Worm (Caenorhabditis elegans): Measurements from ENCODE around the gene nhr-138.
"Not testable (repeated sequence)": the region's sequence is repeated elsewhere in the genome, so short reads cannot be mapped to it uniquely, and the experiment has no call there.

The nhr-138 gene

DNA sequence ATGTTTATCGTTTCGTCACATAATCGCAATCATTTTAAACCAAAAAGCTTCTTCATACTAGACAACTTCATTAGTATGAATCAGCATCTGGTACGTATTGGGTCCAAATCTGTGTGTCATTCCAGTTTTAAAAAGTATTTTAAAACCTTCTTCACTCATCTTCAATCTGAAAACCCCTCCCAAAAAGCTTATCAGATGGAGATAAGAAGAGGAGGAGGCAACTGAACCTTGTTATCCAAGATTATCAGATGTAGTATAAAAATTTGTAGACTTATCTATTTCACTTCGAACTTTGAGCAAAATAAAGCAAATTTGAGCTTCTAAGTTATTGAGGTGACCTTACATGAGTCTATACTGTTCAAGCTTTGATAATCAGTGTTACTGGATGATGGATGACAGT lies 15.2 kb upstream of the nhr-138 start, which contains the start of gene nhr-38:
Gene nhr-38, plus strand, starts transcription at position 301 of the 400 bp plus-strand sequence.
- TF ChIP-seq unc-62 (GFP tag; optimal IDR thresholded peaks at IDR 0.05), result no peak

DNA sequence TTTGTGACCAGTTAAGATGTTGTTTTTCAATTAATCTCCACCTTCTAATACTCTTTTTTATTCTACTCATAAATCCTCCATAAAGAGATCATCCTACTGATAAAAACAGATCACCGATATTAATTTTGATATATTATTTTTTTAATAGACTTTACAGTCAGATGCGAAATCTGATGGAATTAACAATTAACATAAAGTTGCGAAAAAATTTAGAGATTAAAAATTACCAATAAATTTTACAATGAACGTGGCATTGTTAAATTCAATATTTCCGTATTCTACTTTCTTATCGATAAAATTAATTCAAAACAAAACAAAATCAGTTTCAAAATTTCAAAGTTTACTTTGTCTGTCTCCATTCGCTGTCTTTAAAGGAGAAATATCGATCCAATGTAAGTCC lies 12.3 kb upstream of the nhr-138 start, which contains the start of gene K01H12.4:
Gene K01H12.4, plus strand, starts transcription at position 301 of the 400 bp plus-strand sequence.
- TF ChIP-seq unc-62 (GFP tag; optimal IDR thresholded peaks at IDR 0.05), result no peak

DNA sequence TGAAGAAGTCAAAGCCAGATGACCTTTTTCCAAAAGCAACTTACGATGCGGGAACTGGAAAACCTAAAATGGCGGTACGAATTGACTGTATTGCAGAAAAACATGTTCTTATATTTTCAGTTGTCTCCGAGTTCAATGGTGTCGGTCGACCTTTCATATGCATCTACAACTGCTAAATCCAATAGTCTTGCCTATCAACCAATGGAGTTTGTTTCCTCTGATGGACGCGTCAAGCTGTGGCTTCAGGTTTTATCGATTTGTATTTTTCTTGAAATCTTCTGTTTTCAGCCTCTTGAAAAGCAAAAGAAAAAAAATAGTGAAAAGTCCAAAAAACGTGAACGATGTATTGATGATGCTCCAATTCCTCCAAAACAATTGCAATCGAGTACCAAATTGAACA lies 10.8 kb upstream of the nhr-138 start:
- no peak for TF ChIP-seq unc-62 (GFP tag; optimal IDR thresholded peaks at IDR 0.05)

DNA sequence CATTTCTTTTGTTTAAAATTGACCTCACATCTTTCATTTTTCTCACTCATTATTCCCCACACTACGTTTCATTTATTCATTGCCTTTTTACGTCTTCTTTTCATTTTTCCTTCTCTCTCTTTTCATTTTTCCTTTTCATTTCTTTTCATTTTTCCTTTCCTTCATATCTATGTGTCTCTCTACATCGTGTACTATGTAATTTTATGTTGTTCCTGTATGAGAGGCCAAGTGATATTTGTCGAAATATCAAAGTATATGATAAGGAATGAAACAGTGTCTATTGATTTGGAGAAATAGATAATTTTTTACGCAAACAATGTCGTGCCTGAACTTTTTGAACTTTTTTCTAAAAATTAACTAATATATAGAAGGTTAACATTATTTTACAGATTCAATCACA lies 8.6 kb upstream of the nhr-138 start:
- TF ChIP-seq unc-62 (GFP tag; optimal IDR thresholded peaks at IDR 0.05), result no peak

DNA sequence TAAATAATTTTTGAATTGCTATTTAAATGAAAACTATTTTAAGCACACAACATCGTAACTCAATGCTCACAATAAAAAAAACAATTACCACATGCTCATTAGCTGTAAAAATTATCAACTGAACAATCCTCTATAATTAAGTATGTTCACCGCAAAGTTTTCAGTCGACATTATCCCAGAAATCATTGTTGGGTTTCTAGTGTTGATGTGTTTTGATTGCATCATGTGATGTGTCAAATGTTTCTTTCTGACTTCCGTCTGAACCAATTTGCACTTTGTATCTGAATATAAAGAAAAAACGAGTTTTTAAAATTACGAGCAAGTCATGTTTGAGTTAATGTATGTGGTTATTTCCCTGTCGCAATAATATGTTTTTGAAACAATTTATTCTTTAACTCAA lies 7.2 kb upstream of the nhr-138 start:
- TF ChIP-seq unc-62 (GFP tag; optimal IDR thresholded peaks at IDR 0.05), result no peak

DNA sequence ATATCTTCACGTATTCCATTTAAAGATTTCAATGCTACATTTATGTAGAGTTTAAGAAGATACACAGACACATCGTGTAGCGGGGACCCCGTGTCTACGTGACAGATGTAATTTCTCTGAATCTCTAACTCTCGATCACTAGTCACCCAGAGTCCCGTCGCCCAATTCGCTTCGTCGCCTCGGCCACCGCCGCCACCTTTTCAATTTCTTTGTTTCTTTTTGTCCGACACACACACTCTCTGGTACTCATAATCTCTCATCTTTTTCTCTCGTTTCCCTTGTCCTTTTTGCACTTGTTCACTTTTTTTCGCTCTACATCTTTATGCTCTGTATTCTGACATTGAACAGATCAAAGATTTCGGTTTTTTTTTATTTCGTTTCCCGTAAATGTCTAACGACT lies 6.7 kb upstream of the nhr-138 start:
- TF ChIP-seq unc-62 (GFP tag; optimal IDR thresholded peaks at IDR 0.05), result no peak

DNA sequence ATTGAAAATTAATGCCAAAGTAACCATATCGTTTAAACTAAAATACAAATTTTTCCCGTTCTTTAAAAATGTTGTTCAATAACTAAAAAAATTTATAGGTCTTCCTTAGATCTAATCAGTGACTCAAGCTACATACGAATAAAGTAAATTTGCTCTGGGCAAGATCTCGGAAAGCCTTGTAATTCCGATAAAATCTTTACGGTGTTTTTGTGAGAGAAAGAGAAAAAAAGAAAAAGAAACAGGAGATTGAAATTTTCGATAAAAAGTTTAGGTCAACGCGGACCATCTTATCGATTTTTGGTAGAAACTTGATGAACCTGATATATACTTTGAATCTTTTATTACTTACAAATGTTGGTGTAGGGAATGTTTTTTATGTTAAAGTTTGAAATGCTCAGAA lies 1.9 kb upstream of the nhr-138 start:
- no peak for TF ChIP-seq unc-62 (GFP tag; optimal IDR thresholded peaks at IDR 0.05)

DNA sequence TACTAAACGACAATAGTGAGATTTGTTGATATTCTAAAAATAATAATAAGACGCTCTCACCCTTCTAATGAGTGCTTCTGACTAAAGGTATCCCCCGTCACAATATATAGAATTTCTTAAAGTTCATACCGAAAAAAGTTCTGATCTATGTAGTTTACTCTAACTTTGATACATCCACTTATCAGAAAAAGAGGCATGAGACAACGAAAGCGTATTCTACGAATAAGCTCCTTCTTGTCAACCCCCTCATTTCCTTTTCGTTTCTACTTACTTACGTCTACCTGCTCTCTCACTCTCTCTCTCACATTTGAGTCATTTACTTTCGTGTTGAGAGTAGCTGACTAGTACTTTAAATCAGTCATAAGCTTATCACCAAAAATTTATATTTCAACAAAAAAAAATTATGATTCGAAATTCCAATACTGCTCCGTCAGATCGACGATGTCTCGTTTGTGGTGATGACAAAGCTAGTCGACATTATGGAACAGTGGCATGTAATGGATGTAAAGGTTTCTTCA lies 476 bp downstream of the nhr-138 start:
- no peak for TF ChIP-seq unc-62 (GFP tag; optimal IDR thresholded peaks at IDR 0.05)

DNA sequence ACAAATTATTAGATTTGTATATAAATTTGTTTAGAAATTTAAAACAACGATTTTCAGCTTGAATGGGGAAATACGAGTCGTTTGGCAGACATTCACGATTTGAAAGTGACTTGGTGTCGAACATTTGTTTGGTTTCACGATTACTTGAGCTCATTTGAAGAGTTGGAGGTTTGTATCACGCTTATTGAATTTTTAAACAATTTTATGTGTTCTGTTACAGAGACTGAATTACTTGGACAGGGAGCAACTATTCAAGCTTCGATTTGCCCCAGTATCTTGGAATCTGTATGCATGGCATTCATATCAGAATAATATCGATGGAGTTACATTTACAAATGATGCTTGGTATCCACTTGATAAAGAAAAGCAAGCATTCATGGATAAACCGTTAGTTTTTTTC lies 2.2 kb downstream of the nhr-138 start:
- no peak for TF ChIP-seq unc-62 (GFP tag; optimal IDR thresholded peaks at IDR 0.05)

DNA sequence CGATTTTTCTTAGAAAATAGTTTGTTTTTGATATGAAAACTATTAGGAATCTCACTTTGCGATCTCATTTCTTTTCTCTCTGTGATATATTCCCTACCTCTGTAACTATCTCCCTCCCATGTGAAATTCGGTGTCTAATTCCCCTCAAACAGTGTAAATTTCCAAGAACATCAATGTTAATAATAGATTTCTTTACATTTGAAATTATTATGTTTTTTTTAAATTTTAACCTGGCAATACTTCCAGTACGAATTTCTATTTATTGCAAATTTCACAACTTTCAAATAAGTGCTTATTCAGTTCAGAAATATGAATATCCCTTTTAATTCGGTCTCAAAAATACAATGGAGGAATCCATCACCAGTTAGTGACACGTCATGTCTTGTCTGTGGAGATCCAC lies 3.3 kb downstream of the nhr-138 start, which contains the start of gene nhr-100:
Gene nhr-100, plus strand, starts transcription at position 301 of the 400 bp plus-strand sequence.
- no peak for TF ChIP-seq unc-62 (GFP tag; optimal IDR thresholded peaks at IDR 0.05)

DNA sequence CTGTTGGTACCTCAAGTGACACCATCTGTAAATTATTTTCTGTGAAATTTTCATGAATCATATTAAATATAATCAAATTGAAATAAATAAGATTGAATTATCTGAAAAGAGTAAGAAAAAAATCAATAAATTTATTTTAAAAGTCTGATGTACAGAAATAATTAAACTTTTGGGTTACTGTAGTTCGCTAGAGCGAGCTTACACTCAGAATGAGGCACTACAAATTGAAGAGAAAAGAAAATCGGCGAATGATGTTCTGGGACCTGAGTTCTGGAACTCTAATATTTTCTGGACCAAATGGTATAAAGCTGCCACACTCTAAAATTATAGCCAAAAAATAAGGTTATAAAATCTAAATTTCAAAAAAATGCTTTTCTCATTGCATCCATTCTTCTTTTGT lies 8.9 kb downstream of the nhr-138 start:
- TF ChIP-seq unc-62 (GFP tag; optimal IDR thresholded peaks at IDR 0.05), result no peak

DNA sequence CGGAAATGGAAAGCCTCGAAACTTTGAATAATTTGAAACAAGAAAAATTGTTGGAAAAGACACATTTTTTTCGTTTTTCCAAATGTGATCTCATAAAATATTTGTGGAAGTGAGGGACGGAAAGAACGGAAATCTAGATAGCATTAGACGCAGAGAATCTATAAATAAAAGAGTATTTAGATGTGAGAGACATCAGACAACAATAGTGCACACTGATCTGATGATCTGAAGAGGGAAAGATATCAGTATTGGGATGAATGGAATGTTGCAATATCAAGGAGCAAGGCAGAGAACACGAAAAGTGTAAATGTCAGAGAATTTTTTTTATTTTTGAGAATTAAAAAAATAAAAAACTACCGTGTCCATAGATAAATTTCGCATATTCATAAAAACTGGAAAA lies 9.8 kb downstream of the nhr-138 start:
- TF ChIP-seq unc-62 (GFP tag; optimal IDR thresholded peaks at IDR 0.05), result no peak

DNA sequence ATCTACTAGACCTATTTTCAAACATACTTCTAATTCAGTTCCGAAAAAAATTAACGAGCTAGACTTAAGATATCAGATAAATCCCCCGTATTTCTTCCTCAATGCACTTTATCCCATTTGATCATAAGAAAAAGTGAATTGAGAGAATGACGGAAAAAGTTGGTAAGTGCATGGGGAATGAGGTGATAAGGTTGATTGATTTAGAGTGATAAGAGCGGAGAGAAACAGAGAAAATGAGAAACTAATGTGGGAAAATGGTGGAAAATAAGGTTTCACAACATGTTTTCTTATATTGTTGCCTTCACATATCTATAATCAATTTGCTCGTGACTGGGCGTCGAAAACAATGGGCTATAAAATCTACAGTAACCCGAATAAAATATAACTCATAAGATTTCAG lies 10.7 kb downstream of the nhr-138 start:
- TF ChIP-seq unc-62 (GFP tag; optimal IDR thresholded peaks at IDR 0.05), result no peak

DNA sequence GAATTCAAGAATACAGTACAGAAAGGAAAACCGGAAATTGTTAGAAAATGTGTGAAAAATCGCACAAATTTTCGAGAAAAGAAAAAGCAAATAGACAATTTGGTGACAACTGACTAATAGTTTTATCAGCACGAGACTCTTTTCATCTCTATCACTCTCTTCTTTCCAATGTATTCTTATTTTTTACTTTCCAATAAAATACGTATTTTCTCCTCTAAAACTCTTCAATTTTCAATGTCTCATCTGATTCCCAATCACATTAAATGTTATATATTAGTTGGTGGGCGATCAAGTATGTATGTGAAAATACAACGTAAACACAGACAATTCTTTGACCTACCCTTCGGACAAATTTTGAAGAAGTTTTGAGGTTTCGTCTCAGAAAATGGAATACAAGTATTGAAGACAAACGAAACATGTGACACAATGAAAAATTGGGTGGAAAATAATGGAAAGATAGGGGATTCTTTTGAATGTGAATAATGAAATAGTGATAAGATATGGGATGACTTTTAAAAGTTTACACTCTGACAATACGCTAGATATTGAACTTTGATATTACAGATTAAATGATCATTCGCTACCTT lies 12.2 kb downstream of the nhr-138 start, which contains the start of gene cka-1:
Gene cka-1, minus strand, starts transcription at position 418 of the 587 bp plus-strand sequence.
- no peak for TF ChIP-seq unc-62 (GFP tag; optimal IDR thresholded peaks at IDR 0.05)

DNA sequence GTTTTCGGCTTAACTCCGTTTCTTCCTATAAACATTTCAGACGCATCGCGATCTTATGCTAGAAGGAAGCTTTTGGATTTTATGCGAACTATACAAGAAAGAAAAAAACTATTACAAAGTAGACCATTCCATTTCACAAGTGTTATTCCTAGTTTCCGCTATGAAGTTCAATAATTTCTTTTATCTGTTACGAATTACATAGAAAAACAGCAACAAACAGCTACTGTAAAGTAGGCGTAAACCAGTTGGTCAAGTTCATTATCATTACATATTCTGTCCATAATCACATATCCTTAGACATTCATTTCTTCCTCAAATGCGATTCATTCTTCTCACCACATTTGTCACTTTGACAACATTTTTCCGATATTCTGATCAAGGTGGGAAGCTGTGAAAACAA lies 13.1 kb downstream of the nhr-138 start, which contains the start of gene C28D4.10:
Gene C28D4.10, plus strand, starts transcription at position 301 of the 400 bp plus-strand sequence.
- no peak for TF ChIP-seq unc-62 (GFP tag; optimal IDR thresholded peaks at IDR 0.05)

DNA sequence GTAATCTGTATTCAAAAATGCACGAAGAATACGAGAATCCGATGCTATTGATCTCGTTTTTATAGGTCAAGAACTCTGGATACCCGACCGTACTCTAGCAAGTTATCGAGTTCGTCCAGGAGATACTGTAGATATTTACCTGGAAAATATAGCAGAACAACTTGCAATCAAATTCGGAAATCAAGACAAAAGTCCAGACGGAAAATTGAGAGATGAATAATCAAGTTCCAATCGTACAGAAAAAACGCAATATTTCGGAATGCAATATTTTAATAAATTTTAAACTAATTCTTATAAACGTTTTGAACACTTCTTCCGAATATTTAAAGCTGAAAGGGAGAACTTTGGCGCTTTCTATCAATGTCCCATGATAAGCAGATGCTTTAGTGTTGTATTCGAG lies 13.9 kb downstream of the nhr-138 start:
- no peak for TF ChIP-seq unc-62 (GFP tag; optimal IDR thresholded peaks at IDR 0.05)

DNA sequence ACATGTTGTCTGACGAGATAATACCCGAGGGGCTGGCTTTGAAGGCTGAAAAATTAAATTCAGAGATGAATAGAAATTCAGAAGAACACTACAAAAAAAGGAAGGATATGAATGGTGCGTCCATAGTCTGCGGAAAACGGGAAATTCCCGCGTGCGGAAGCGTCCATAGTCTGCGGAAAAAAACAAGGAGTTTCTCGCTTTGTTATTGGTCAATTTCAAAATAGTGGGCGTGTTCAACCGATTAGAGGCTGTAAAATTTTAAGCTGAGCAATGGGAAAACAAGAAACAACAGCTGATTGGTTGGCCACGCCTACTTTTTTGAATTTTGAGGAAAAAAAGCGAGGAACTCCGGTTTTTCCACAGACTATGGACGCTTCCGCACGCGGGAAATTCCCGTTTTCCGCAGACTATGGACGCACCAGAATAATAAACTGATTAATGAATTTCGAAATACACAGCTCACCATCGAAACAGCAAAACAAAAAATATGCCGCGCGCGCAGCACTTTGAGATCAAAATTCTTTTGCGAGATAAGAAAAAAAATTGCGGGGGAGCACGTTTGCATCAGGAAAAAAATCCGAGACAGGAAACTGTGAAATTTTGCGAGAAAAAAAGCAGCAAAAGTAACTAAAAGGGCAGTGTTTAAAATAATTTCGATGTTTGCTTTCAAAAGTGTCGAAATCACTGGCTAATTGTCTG lies 15.9 kb downstream of the nhr-138 start, which contains the start of gene gln-6:
Gene gln-6, minus strand, starts transcription at position 51 of the 699 bp plus-strand sequence.
- not testable (repeated sequence) for TF ChIP-seq unc-62 (GFP tag; optimal IDR thresholded peaks at IDR 0.05)

Measured in whole organism, dauer.